Fruit fly (Drosophila melanogaster): Measurements from ENCODE around the gene CG8141.

Gene CG8141

dm6 chr3R:13191299-13191698, at the start of gene CG8141:
Gene CG8141 (plus strand): TSS chr3R:13191599.
- TF ChIP-seq Rel (GFP tag; optimal IDR thresholded peaks at IDR 0.05) (no peak), Rel (tag; optimal IDR thresholded peaks at IDR 0.05) (no peak), dsf (GFP tag; optimal IDR thresholded peaks at IDR 0.05; ENCODE audit: borderline replicate concordance) (no peak), sv (GFP tag; optimal IDR thresholded peaks at IDR 0.05) (no peak), Hr83 (GFP tag; optimal IDR thresholded peaks at IDR 0.05; ENCODE audit: poor library complexity, severe bottlenecking) (no peak), Hnf4 (GFP tag; optimal IDR thresholded peaks at IDR 0.05) (no peak), psq (GFP tag; optimal IDR thresholded peaks at IDR 0.05) (no peak), dl (GFP tag; optimal IDR thresholded peaks at IDR 0.05; ENCODE audit: insufficient read depth in 1 of 2, partially characterized antibody in 2 of 2) (no peak), dmrt93B (GFP tag; optimal IDR thresholded peaks at IDR 0.05) (no peak), Vsx2 (GFP tag; optimal IDR thresholded peaks at IDR 0.05; ENCODE audit: partially characterized antibody) (no peak), OdsH (GFP tag; optimal IDR thresholded peaks at IDR 0.05) (no peak), GATAd (GFP tag; optimal IDR thresholded peaks at IDR 0.05) (no peak)

dm6 chr3R:13155587-13155986, 35.8 kb upstream of the CG8141 start, which contains the start of gene 2mit:
Gene 2mit (minus strand): TSS chr3R:13155687.
- TF ChIP-seq woc (GFP tag; optimal IDR thresholded peaks at IDR 0.05): no peak
- TF ChIP-seq Vsx2 (GFP tag; optimal IDR thresholded peaks at IDR 0.05; ENCODE audit: partially characterized antibody): no peak
- TF ChIP-seq Hr78 (GFP tag; optimal IDR thresholded peaks at IDR 0.05): no peak
- no peak for TF ChIP-seq Myc (optimal IDR thresholded peaks at IDR 0.05)
- TF ChIP-seq CG32264 (GFP tag; optimal IDR thresholded peaks at IDR 0.05): no peak
- TF ChIP-seq Hnf4 (GFP tag; optimal IDR thresholded peaks at IDR 0.05): no peak
- no peak for TF ChIP-seq rgr (GFP tag; optimal IDR thresholded peaks at IDR 0.05)
- no peak for TF ChIP-seq sv (GFP tag; optimal IDR thresholded peaks at IDR 0.05)
- TF ChIP-seq h (GFP tag; optimal IDR thresholded peaks at IDR 0.05): no peak
- TF ChIP-seq brk (GFP tag; optimal IDR thresholded peaks at IDR 0.05): no peak
- TF ChIP-seq Sp1 (GFP tag; optimal IDR thresholded peaks at IDR 0.05): no peak
- TF ChIP-seq OdsH (GFP tag; optimal IDR thresholded peaks at IDR 0.05): no peak

dm6 chr3R:13181004-13181403, 10.4 kb upstream of the CG8141 start, which contains the start of gene CG8138:
Gene CG8138 (plus strand): TSS chr3R:13181304.
- no peak for TF ChIP-seq Vsx2 (GFP tag; optimal IDR thresholded peaks at IDR 0.05; ENCODE audit: partially characterized antibody)

dm6 chr3R:13186396-13186795, 5.0 kb upstream of the CG8141 start, which contains the start of gene CG8508:
Gene CG8508 (minus strand): TSS chr3R:13186496.
- TF ChIP-seq pan (optimal IDR thresholded peaks at IDR 0.05) (no peak), usp (GFP tag; optimal IDR thresholded peaks at IDR 0.05) (no peak), CrebA (GFP tag; optimal IDR thresholded peaks at IDR 0.05; ENCODE audit: borderline replicate concordance) (no peak), psq (GFP tag; optimal IDR thresholded peaks at IDR 0.05) (no peak), Vsx2 (GFP tag; optimal IDR thresholded peaks at IDR 0.05; ENCODE audit: partially characterized antibody) (no peak), Mio (GFP tag; optimal IDR thresholded peaks at IDR 0.05) (no peak), CG9705 (GFP tag; optimal IDR thresholded peaks at IDR 0.05) (no peak), Hr78 (GFP tag; optimal IDR thresholded peaks at IDR 0.05) (no peak), GATAd (GFP tag; optimal IDR thresholded peaks at IDR 0.05) (no peak), Hnf4 (GFP tag; optimal IDR thresholded peaks at IDR 0.05) (no peak), h (GFP tag; optimal IDR thresholded peaks at IDR 0.05) (no peak), ey (GFP tag; optimal IDR thresholded peaks at IDR 0.05) (no peak), dsf (GFP tag; optimal IDR thresholded peaks at IDR 0.05; ENCODE audit: borderline replicate concordance) (no peak)

dm6 chr3R:13188219-13188618, 3.2 kb upstream of the CG8141 start, which contains the start of gene CG14380:
Gene CG14380 (plus strand): TSS chr3R:13188519.
- TF ChIP-seq CrebA (GFP tag; optimal IDR thresholded peaks at IDR 0.05; ENCODE audit: borderline replicate concordance) (no peak), psq (GFP tag; optimal IDR thresholded peaks at IDR 0.05) (no peak), CG32264 (GFP tag; optimal IDR thresholded peaks at IDR 0.05) (no peak), Hr78 (GFP tag; optimal IDR thresholded peaks at IDR 0.05) (no peak), dsf (GFP tag; optimal IDR thresholded peaks at IDR 0.05; ENCODE audit: borderline replicate concordance) (no peak), dmrt93B (GFP tag; optimal IDR thresholded peaks at IDR 0.05) (no peak), woc (GFP tag; optimal IDR thresholded peaks at IDR 0.05) (no peak), fru (GFP tag; optimal IDR thresholded peaks at IDR 0.05) (no peak), Dfd (GFP tag; optimal IDR thresholded peaks at IDR 0.05) (no peak), brk (GFP tag; optimal IDR thresholded peaks at IDR 0.05) (no peak), HLH106 (tag; optimal IDR thresholded peaks at IDR 0.05) (no peak), GATAd (GFP tag; optimal IDR thresholded peaks at IDR 0.05) (no peak), pan (optimal IDR thresholded peaks at IDR 0.05) (no peak), Mio (GFP tag; optimal IDR thresholded peaks at IDR 0.05) (no peak), h (GFP tag; optimal IDR thresholded peaks at IDR 0.05) (no peak), br (GFP tag; optimal IDR thresholded peaks at IDR 0.05) (no peak), tai (GFP tag; optimal IDR thresholded peaks at IDR 0.05) (no peak)

Measured in whole organism, wandering third instar larva.